Fruit fly (Drosophila melanogaster) ovary, adult (tissue): ENCODE data around the gene nAChRbeta1.

ENCODE experiments used
- CG17801 ChIP-seq: fragments of 200-800 bp; optimal IDR thresholded peaks from 2 replicates; lab custom pipeline; 2019; ENCODE audit warnings: missing biosample characterization, mild to moderate bottlenecking, missing genetic modification characterization, moderate library complexity; ENCODE audit not compliant: partially characterized antibody

nAChRbeta1 gene

dm6 chr3L:4399905-4400304 lies 29.2 kb upstream of the nAChRbeta1 start:
- no peak for TF ChIP-seq CG17801 (GFP tag; lab: Kevin White, UChicago)

dm6 chr3L:4401241-4401640 lies 27.9 kb upstream of the nAChRbeta1 start:
- TF ChIP-seq CG17801 (GFP tag; lab: Kevin White, UChicago), result no peak

dm6 chr3L:4403180-4403769 lies 25.9 kb upstream of the nAChRbeta1 start, which contains the start of gene Syx17:
Syx17 (plus strand) TSS chr3L:4403487.
- no peak for TF ChIP-seq CG17801 (GFP tag; lab: Kevin White, UChicago)

dm6 chr3L:4405922-4406321 lies 23.2 kb upstream of the nAChRbeta1 start, which contains the start of gene CG15019:
CG15019 (minus strand) TSS chr3L:4406059.
- TF ChIP-seq CG17801 (GFP tag; lab: Kevin White, UChicago), result no peak

- TF ChIP-seq CG17801 (GFP tag; lab: Kevin White, UChicago), result peak; percentile 49
Measured at dm6 chr3L:4406653-4407257, 22.4 kb upstream of the nAChRbeta1 start, which contains the start of gene TP53INP. TP53INP (plus strand) TSS chr3L:4406943.

dm6 chr3L:4407743-4408142 lies 21.4 kb upstream of the nAChRbeta1 start:
- TF ChIP-seq CG17801 (GFP tag; lab: Kevin White, UChicago), result no peak

dm6 chr3L:4408313-4409133 lies 20.6 kb upstream of the nAChRbeta1 start:
- TF ChIP-seq CG17801 (GFP tag; lab: Kevin White, UChicago), result no peak

dm6 chr3L:4409134-4409897 lies 19.8 kb upstream of the nAChRbeta1 start:
- TF ChIP-seq CG17801 (GFP tag; lab: Kevin White, UChicago), result no peak

dm6 chr3L:4409898-4410629 lies 19.1 kb upstream of the nAChRbeta1 start:
- TF ChIP-seq CG17801 (GFP tag; lab: Kevin White, UChicago), result no peak

dm6 chr3L:4411025-4411873 lies 17.9 kb upstream of the nAChRbeta1 start:
- TF ChIP-seq CG17801 (GFP tag; lab: Kevin White, UChicago), result no peak

dm6 chr3L:4411951-4412350 lies 17.2 kb upstream of the nAChRbeta1 start:
- TF ChIP-seq CG17801 (GFP tag; lab: Kevin White, UChicago), result no peak

- no peak for TF ChIP-seq CG17801 (GFP tag; lab: Kevin White, UChicago)
Measured at dm6 chr3L:4412974-4413373, 16.2 kb upstream of the nAChRbeta1 start.

- TF ChIP-seq CG17801 (GFP tag; lab: Kevin White, UChicago), result peak; percentile 10
Measured at dm6 chr3L:4413800-4414446, 15.2 kb upstream of the nAChRbeta1 start.
